Worm (Caenorhabditis elegans) whole organism, young adult: ENCODE data around the gene gtf-2H2C.

ENCODE experiments used
- B0035.1 ChIP-seq: sonication (generic microtip); optimal IDR thresholded peaks from 2 replicates; lab custom pipeline; 2016; ENCODE audit warnings: missing genetic modification characterization, mild to moderate bottlenecking, missing compliant biosample characterization, missing genotype, missing genetic modification reagents
- F23B12.7 ChIP-seq: sonication (generic microtip); optimal IDR thresholded peaks from 2 replicates; lab custom pipeline; 2017; ENCODE audit warnings: missing genetic modification characterization, mild to moderate bottlenecking, missing compliant biosample characterization, antibody characterized with exemption, moderate library complexity; ENCODE audit not compliant: insufficient read depth
- Y53G8AR.9 ChIP-seq: fragments of 200-800 bp; sonication (Bioruptor generic); conservative IDR thresholded peaks from 2 replicates; pipeline ENCODE4 v1.3.6; 2022; ENCODE audit warnings: missing genetic modification reagents, missing genetic modification characterization, missing compliant biosample characterization
- Y95B8A.8 ChIP-seq: fragments of 200-800 bp; sonication (Bioruptor generic); IDR thresholded peaks from 2 replicates; pipeline ENCODE4 v1.3.6; 2022; ENCODE audit warnings: missing genetic modification reagents, missing genetic modification characterization, missing compliant biosample characterization
- ama-1 ChIP-seq, 3 experiments: fragments of 150-350 bp in 1 of 3; sonication (generic microtip) in 2 of 3; optimal IDR thresholded peaks; 2 replicates each; lab custom pipeline; 2014 to 2018; ENCODE audit warnings: missing biosample characterization in 2 of 3, missing genetic modification characterization in 2 of 3, missing genetic modification reagents in 2 of 3
- ceh-58 ChIP-seq: fragments of 200-800 bp; sonication (Bioruptor generic); IDR thresholded peaks from 2 replicates; pipeline ENCODE4 v1.3.6; 2022; ENCODE audit warnings: missing genetic modification characterization, missing compliant biosample characterization
- fkh-3 ChIP-seq: sonication (generic microtip); optimal IDR thresholded peaks from 2 replicates; lab custom pipeline; 2016; ENCODE audit warnings: mild to moderate bottlenecking, missing genetic modification characterization, missing compliant biosample characterization
- lir-1 ChIP-seq: fragments of 200-800 bp; sonication (Bioruptor generic); conservative IDR thresholded peaks from 2 replicates; pipeline ENCODE4 v1.3.6; 2022; ENCODE audit warnings: missing genetic modification reagents, missing genetic modification characterization, missing compliant biosample characterization
- lsy-27 ChIP-seq: sonication (generic microtip); optimal IDR thresholded peaks from 2 replicates; lab custom pipeline; 2017; ENCODE audit warnings: missing genetic modification characterization, mild to moderate bottlenecking, missing compliant biosample characterization, antibody characterized with exemption, missing genotype, borderline replicate concordance; ENCODE audit not compliant: insufficient read depth
- mes-4 ChIP-seq: sonication (generic microtip); optimal IDR thresholded peaks from 2 replicates; lab custom pipeline; 2016; ENCODE audit warnings: missing genotype, missing genetic modification characterization, missing compliant biosample characterization
- nfya-1 ChIP-seq: sonication (generic microtip); optimal IDR thresholded peaks from 2 replicates; lab custom pipeline; 2017; ENCODE audit warnings: antibody characterized with exemption, missing compliant biosample characterization, missing genetic modification characterization, borderline replicate concordance; ENCODE audit not compliant: insufficient read depth
- unc-62 ChIP-seq: fragments of 150-350 bp; optimal IDR thresholded peaks from 2 replicates; lab custom pipeline; 2014; ENCODE audit warnings: missing biosample characterization, missing genetic modification reagents, missing genetic modification characterization
- zim-3 ChIP-seq: sonication (generic microtip); optimal IDR thresholded peaks from 2 replicates; lab custom pipeline; 2017; ENCODE audit warnings: mild to moderate bottlenecking, missing genetic modification characterization, moderate library complexity, missing compliant biosample characterization

- TF ChIP-seq Y95B8A.8 (GFP tag; lab: Robert Waterston, UW) (no peak), ceh-58 (GFP tag; lab: Robert Waterston, UW) (no peak), nfya-1 (no peak), Y53G8AR.9 (GFP tag; lab: Robert Waterston, UW) (no peak), zim-3 (tag; lab: Kevin White, UChicago) (no peak), B0035.1 (no peak), F23B12.7 (no peak), ama-1 (optimal IDR thresholded peaks at IDR 0.05; lab: Kevin White, UChicago) (no peak), ama-1 (GFP tag; optimal IDR thresholded peaks at IDR 0.05; lab: Kevin White, UChicago) (no peak), lsy-27 (tag; lab: Kevin White, UChicago) (no peak), fkh-3 (no peak), unc-62 (no peak), lir-1 (GFP tag; lab: Robert Waterston, UW) (no peak), mes-4 (no peak)
Measured at ce11 chrIII:10060573-10060972, 30.0 kb downstream of the gtf-2H2C start, which contains the start of gene T16G12.13.
